Worm (Caenorhabditis elegans) whole organism, L4/young adult: ENCODE measurements around the gene kcc-1.

ENCODE experiments used
- W03F9.2 ChIP-seq: fragments of 150-350 bp; optimal IDR thresholded peaks from 2 replicates; lab custom pipeline; 2014; ENCODE audit warnings: missing biosample characterization, missing genetic modification characterization
- him-1 ChIP-seq: sonication (generic microtip); optimal IDR thresholded peaks from 2 replicates; lab custom pipeline; 2016; ENCODE audit warnings: missing genotype, missing genetic modification reagents, missing genetic modification characterization, missing compliant biosample characterization

- TF ChIP-seq him-1 (tag; lab: Kevin White, UChicago) (no peak), W03F9.2 (tag; lab: Kevin White, UChicago) (no peak)
Observed at ce11 chrIV:7176887-7177286, 29.2 kb upstream of the kcc-1 start, which contains the start of gene str-44.
